Worm (Caenorhabditis elegans) whole organism, early embryonic: Measurements from ENCODE around the gene B0432.9.

ENCODE experiments used
- F13C5.2 ChIP-seq: sonication (generic microtip); optimal IDR thresholded peaks from 2 replicates; lab custom pipeline; 2017; ENCODE audit warnings: mild to moderate bottlenecking, missing genetic modification characterization, inconsistent platforms, missing compliant biosample characterization
- aly-1 ChIP-seq: sonication (generic microtip); optimal IDR thresholded peaks from 2 replicates; lab custom pipeline; 2016; ENCODE audit warnings: missing genetic modification characterization, missing compliant biosample characterization
- ama-1 ChIP-seq: fragments of 150-350 bp; optimal IDR thresholded peaks from 2 replicates; lab custom pipeline; 2014
- ceh-13 ChIP-seq: fragments of 200-800 bp; sonication (Bioruptor generic); optimal IDR thresholded peaks from 2 replicates; lab custom pipeline; 2018; ENCODE audit warnings: mild to moderate bottlenecking, missing genetic modification characterization, missing compliant biosample characterization
- ceh-36 ChIP-seq: sonication (generic microtip); optimal IDR thresholded peaks from 2 replicates; lab custom pipeline; 2016; ENCODE audit warnings: missing genetic modification characterization, inconsistent platforms, missing compliant biosample characterization
- flt-1 ChIP-seq: fragments of 200-800 bp; sonication (Bioruptor generic); IDR thresholded peaks from 2 replicates; pipeline ENCODE4 v1.3.6; 2022; ENCODE audit warnings: missing genetic modification characterization, missing compliant biosample characterization
- hmbx-1 ChIP-seq: sonication (generic microtip); optimal IDR thresholded peaks from 2 replicates; lab custom pipeline; 2016; ENCODE audit warnings: mild to moderate bottlenecking, missing genetic modification characterization, missing compliant biosample characterization
- hmg-4 ChIP-seq: fragments of 200-800 bp; sonication (Bioruptor generic); optimal IDR thresholded peaks from 2 replicates; lab custom pipeline; 2018; ENCODE audit warnings: mild to moderate bottlenecking, missing genetic modification characterization, missing compliant biosample characterization
- hnd-1 ChIP-seq: sonication (generic microtip); optimal IDR thresholded peaks from 2 replicates; lab custom pipeline; 2016; ENCODE audit warnings: missing genetic modification characterization, missing compliant biosample characterization
- pes-1 ChIP-seq: fragments of 200-800 bp; sonication (Bioruptor generic); IDR thresholded peaks from 2 replicates; pipeline ENCODE4 v1.3.6; 2022; ENCODE audit warnings: missing genetic modification reagents, missing genetic modification characterization, missing compliant biosample characterization
- scrt-1 ChIP-seq: fragments of 200-800 bp; sonication (Bioruptor generic); IDR thresholded peaks from 2 replicates; pipeline ENCODE4 v1.3.6; 2022; ENCODE audit warnings: missing genetic modification characterization, missing compliant biosample characterization
- sea-1 ChIP-seq: fragments of 200-800 bp; sonication (Bioruptor generic); conservative IDR thresholded peaks from 2 replicates; pipeline ENCODE4 v1.3.6; 2022; ENCODE audit warnings: missing genetic modification characterization, missing compliant biosample characterization
- tbx-11 ChIP-seq: fragments of 200-800 bp; sonication (Bioruptor generic); IDR thresholded peaks from 2 replicates; pipeline ENCODE4 v1.3.6; 2022; ENCODE audit warnings: missing genetic modification characterization, missing compliant biosample characterization

- TF ChIP-seq ceh-13 (GFP tag; lab: Kevin White, UChicago): no peak
- no peak for TF ChIP-seq F13C5.2 (tag; lab: Kevin White, UChicago)
- TF ChIP-seq sea-1 (GFP tag; lab: Robert Waterston, UW): no peak
- no peak for TF ChIP-seq tbx-11 (GFP tag; lab: Robert Waterston, UW)
- no peak for TF ChIP-seq flt-1 (GFP tag; lab: Robert Waterston, UW)
- no peak for TF ChIP-seq ama-1 (lab: Kevin White, UChicago)
- TF ChIP-seq pes-1: no peak
- TF ChIP-seq aly-1 (tag; lab: Kevin White, UChicago): no peak
- TF ChIP-seq ceh-36 (tag; lab: Kevin White, UChicago): no peak
- no peak for TF ChIP-seq hmg-4 (GFP tag; lab: Kevin White, UChicago)
- TF ChIP-seq hnd-1 (tag; lab: Kevin White, UChicago): no peak
- TF ChIP-seq hmbx-1 (tag; lab: Kevin White, UChicago): no peak
- TF ChIP-seq scrt-1 (GFP tag; lab: Robert Waterston, UW): no peak
These were observed 37.7 kb upstream of the B0432.9 start for ce11 chrII:321183-321582.
